Fruit fly (Drosophila melanogaster) whole organism, wandering third instar larva: ENCODE data around the gene CG11911.
A peak's percentile ranks its signal among the peaks of the same experiment; 100 is the strongest.

Experiments used
- Abd-B ChIP-seq: fragments of >200 bp; optimal IDR thresholded peaks from 2 replicates; lab custom pipeline; 2017; ENCODE audit warnings: missing biosample characterization, missing genetic modification characterization
- CG32264 ChIP-seq: fragments of 200-800 bp; sonication (Bioruptor generic); optimal IDR thresholded peaks from 2 replicates; lab custom pipeline; 2016; ENCODE audit warnings: missing biosample characterization, missing genetic modification characterization
- CG9705 ChIP-seq: fragments of 200-800 bp; sonication (Bioruptor generic); optimal IDR thresholded peaks from 2 replicates; lab custom pipeline; 2018; ENCODE audit warnings: missing biosample characterization, mild to moderate bottlenecking, missing genetic modification characterization
- CrebA ChIP-seq: fragments of 200-800 bp; sonication (Bioruptor generic); optimal IDR thresholded peaks from 2 replicates; lab custom pipeline; 2016; ENCODE audit warnings: missing biosample characterization, mild to moderate bottlenecking, missing genetic modification characterization, borderline replicate concordance
- Dfd ChIP-seq: fragments of >200 bp; optimal IDR thresholded peaks from 2 replicates; lab custom pipeline; 2017; ENCODE audit warnings: missing biosample characterization, missing genetic modification characterization
- GATAd ChIP-seq: sonication (Bioruptor generic); optimal IDR thresholded peaks from 2 replicates; lab custom pipeline; 2016; ENCODE audit warnings: missing biosample characterization, missing genetic modification characterization
- HLH106 ChIP-seq: fragments of 200-800 bp; optimal IDR thresholded peaks from 3 replicates; lab custom pipeline; 2019; ENCODE audit warnings: missing biosample characterization, mild to moderate bottlenecking, missing genetic modification characterization, moderate library complexity
- Hr78 ChIP-seq: fragments of >200 bp; optimal IDR thresholded peaks from 2 replicates; lab custom pipeline; 2017; ENCODE audit warnings: missing biosample characterization, missing genetic modification characterization
- Hr83 ChIP-seq: fragments of 200-300 bp; sonication (Bioruptor generic); optimal IDR thresholded peaks from 2 replicates; lab custom pipeline; 2016; ENCODE audit warnings: missing biosample characterization, mild to moderate bottlenecking, missing genetic modification characterization, moderate library complexity; ENCODE audit not compliant: poor library complexity, severe bottlenecking
- Jra ChIP-seq: sonication (Bioruptor generic); optimal IDR thresholded peaks from 2 replicates; lab custom pipeline; 2016; ENCODE audit warnings: missing biosample characterization, missing genetic modification characterization
- Mio ChIP-seq: sonication (Bioruptor generic); optimal IDR thresholded peaks from 2 replicates; lab custom pipeline; 2016; ENCODE audit warnings: missing biosample characterization, missing genetic modification characterization
- Myc ChIP-seq: fragments of >200 bp; optimal IDR thresholded peaks from 2 replicates; lab custom pipeline; 2017
- N ChIP-seq: fragments of >200 bp; optimal IDR thresholded peaks from 2 replicates; lab custom pipeline; 2018; ENCODE audit warnings: missing biosample characterization, missing external identifiers, missing genetic modification characterization
- OdsH ChIP-seq: fragments of 200-800 bp; sonication (Bioruptor generic); optimal IDR thresholded peaks from 2 replicates; lab custom pipeline; 2016; ENCODE audit warnings: missing biosample characterization, mild to moderate bottlenecking, missing genetic modification characterization
- Rel ChIP-seq, 2 experiments: fragments of 200-800 bp; sonication (Bioruptor generic) in 1 of 2; optimal IDR thresholded peaks; 2 replicates in 1 of 2; 3 replicates in 1 of 2; lab custom pipeline; 2016 to 2019; ENCODE audit warnings: mild to moderate bottlenecking in 2 of 2, missing biosample characterization in 2 of 2, missing genetic modification characterization in 2 of 2, moderate library complexity in 1 of 2
- Vsx2 ChIP-seq: fragments of 200-300, 225-300 bp; sonication (Bioruptor generic); optimal IDR thresholded peaks from 2 replicates; lab custom pipeline; 2018; ENCODE audit warnings: missing biosample characterization, missing genetic modification characterization; ENCODE audit not compliant: partially characterized antibody
- br ChIP-seq: fragments of 200-800 bp; sonication (Bioruptor generic); optimal IDR thresholded peaks from 2 replicates; lab custom pipeline; 2016; ENCODE audit warnings: missing biosample characterization, missing genetic modification characterization
- brk ChIP-seq: fragments of 200-800 bp; sonication (Bioruptor generic); optimal IDR thresholded peaks from 2 replicates; lab custom pipeline; 2016; ENCODE audit warnings: missing biosample characterization, mild to moderate bottlenecking, missing genetic modification characterization
- dmrt93B ChIP-seq: fragments of 200-800 bp; sonication (Bioruptor generic); optimal IDR thresholded peaks from 2 replicates; lab custom pipeline; 2018; ENCODE audit warnings: missing biosample characterization, mild to moderate bottlenecking, missing genetic modification characterization
- dsf ChIP-seq: sonication (Bioruptor generic); optimal IDR thresholded peaks from 2 replicates; lab custom pipeline; 2016; ENCODE audit warnings: missing biosample characterization, missing genetic modification characterization, borderline replicate concordance
- ey ChIP-seq: fragments of 200-800 bp; sonication (Bioruptor generic); optimal IDR thresholded peaks from 2 replicates; lab custom pipeline; 2016; ENCODE audit warnings: missing biosample characterization, missing genetic modification characterization
- h ChIP-seq: fragments of 200-800 bp; sonication (Bioruptor generic); optimal IDR thresholded peaks from 3 replicates; lab custom pipeline; 2016; ENCODE audit warnings: missing biosample characterization, mild to moderate bottlenecking, missing genetic modification characterization
- jim ChIP-seq: fragments of 175-275, 200-325 bp; sonication (Bioruptor generic); optimal IDR thresholded peaks from 2 replicates; lab custom pipeline; 2016; ENCODE audit warnings: missing biosample characterization, mild to moderate bottlenecking, missing genetic modification characterization
- lola ChIP-seq: fragments of >200 bp; optimal IDR thresholded peaks from 2 replicates; lab custom pipeline; 2017; ENCODE audit warnings: missing biosample characterization, missing genetic modification characterization
- pan ChIP-seq: fragments of >200 bp; optimal IDR thresholded peaks from 2 replicates; lab custom pipeline; 2017
- psq ChIP-seq: fragments of 200-800 bp; sonication (Bioruptor generic); optimal IDR thresholded peaks from 3 replicates; lab custom pipeline; 2017; ENCODE audit warnings: missing biosample characterization, mild to moderate bottlenecking, missing genetic modification characterization, moderate library complexity
- rgr ChIP-seq: fragments of 200-800 bp; sonication (Bioruptor generic); optimal IDR thresholded peaks from 3 replicates; lab custom pipeline; 2016; ENCODE audit warnings: missing biosample characterization, mild to moderate bottlenecking, missing genetic modification characterization
- sage ChIP-seq: fragments of 200-800 bp; sonication (Bioruptor generic); optimal IDR thresholded peaks from 2 replicates; lab custom pipeline; 2016; ENCODE audit warnings: missing biosample characterization, mild to moderate bottlenecking, missing genetic modification characterization
- sv ChIP-seq: fragments of 200-800 bp; sonication (Bioruptor generic); optimal IDR thresholded peaks from 3 replicates; lab custom pipeline; 2016; ENCODE audit warnings: missing biosample characterization, missing genetic modification characterization
- tai ChIP-seq: sonication (Bioruptor generic); optimal IDR thresholded peaks from 2 replicates; lab custom pipeline; 2016; ENCODE audit warnings: missing biosample characterization, missing genetic modification characterization
- woc ChIP-seq: sonication (Bioruptor generic); optimal IDR thresholded peaks from 2 replicates; lab custom pipeline; 2016; ENCODE audit warnings: missing biosample characterization, mild to moderate bottlenecking, missing genetic modification characterization

Gene CG11911

DNA sequence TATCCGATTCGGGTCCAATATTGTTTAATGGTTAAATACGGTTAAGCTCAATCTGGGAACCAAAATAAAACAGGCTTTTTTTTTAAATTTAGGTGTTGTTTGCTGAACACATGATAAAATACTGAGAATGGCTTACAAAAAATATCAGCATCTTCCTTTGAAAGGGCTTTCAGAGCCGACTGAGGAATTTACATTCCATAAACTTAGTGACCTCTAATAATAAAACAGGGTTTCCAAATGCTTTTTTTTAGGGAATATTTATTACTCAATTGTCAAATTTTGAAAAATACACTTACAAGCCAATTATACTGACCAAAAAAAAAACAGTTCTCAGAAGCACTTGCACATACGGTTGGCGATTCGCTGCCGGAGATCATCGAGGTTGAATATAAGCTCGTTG lies 8.6 kb upstream of the CG11911 start, which contains the start of gene CG43755:
TSS of gene CG43755 (minus strand) at position 101 of the 400 bp plus-strand sequence.
- TF ChIP-seq tai (no peak), dsf (no peak)

DNA sequence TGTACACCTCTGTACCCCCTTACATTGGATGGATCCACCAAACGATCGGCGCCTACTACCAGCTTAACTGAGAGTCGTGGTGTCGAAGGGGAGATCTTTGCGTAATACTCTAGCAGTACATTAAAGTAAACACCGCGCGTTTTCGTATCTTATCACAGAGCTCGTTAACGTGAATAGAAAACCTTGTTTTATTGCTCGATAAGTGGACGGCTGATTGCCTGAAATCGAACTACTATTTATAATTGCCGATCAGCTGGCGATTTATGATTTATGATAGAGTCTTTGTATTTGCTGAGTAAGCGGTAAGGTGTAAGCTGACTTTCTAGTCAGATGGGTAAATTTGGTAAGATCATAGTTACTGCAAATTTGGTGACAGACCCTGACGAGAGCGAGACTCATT lies 1.9 kb upstream of the CG11911 start:
- TF ChIP-seq CG9705 (GFP tag; lab: Kevin White, UChicago) (no peak), brk (no peak), Jra (GFP tag; lab: Kevin White, UChicago) (no peak), Abd-B (GFP tag; lab: Kevin White, UChicago) (no peak), psq (GFP tag; lab: Kevin White, UChicago) (no peak), sv (GFP tag; lab: Kevin White, UChicago) (no peak), sage (GFP tag; lab: Kevin White, UChicago) (no peak), Hr83 (GFP tag; lab: Kevin White, UChicago) (no peak), rgr (GFP tag; lab: Kevin White, UChicago) (no peak), Myc (lab: Kevin White, UChicago) (no peak), Dfd (GFP tag; lab: Kevin White, UChicago) (no peak), Hr78 (no peak), pan (no peak), dmrt93B (no peak), woc (GFP tag; lab: Kevin White, UChicago) (no peak), GATAd (no peak), CrebA (GFP tag; lab: Kevin White, UChicago) (no peak), N (GFP tag; lab: Kevin White, UChicago) (no peak), jim (GFP tag; lab: Kevin White, UChicago) (no peak), tai (no peak)
- TF ChIP-seq, all 38 proteins: peak for 0

DNA sequence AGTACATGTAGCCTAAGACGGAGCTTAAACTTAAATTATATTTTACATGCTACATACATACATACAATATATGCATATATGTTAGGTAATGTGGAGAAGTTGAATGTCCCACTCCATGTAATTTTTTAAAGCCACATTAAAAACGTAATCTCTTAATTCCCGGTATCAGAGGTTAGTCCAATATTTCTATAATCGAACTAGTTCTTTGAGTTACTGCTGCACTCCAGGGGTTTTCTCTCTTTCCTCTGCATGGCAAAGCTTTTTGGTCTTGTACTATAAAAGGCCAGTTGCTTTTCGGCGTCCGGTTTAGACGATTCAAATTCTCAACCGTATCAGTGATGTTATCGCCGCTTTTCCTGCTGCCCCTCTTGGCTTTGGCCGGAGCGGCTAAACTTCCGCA lies 745 bp upstream of the CG11911 start, which contains the start of gene CG33127:
TSS of gene CG33127 (plus strand) at position 309 of the 400 bp plus-strand sequence.
- TF ChIP-seq Vsx2 (no peak), HLH106 (no peak), Jra (GFP tag; lab: Kevin White, UChicago) (no peak), Hr83 (GFP tag; lab: Kevin White, UChicago) (no peak), rgr (GFP tag; lab: Kevin White, UChicago) (no peak), Abd-B (GFP tag; lab: Kevin White, UChicago) (no peak), sv (GFP tag; lab: Kevin White, UChicago) (no peak), woc (GFP tag; lab: Kevin White, UChicago) (no peak), CG9705 (GFP tag; lab: Kevin White, UChicago) (no peak), br (GFP tag; lab: Kevin White, UChicago) (no peak), brk (no peak), dsf (no peak), Mio (GFP tag; lab: Kevin White, UChicago) (no peak), OdsH (no peak)

DNA sequence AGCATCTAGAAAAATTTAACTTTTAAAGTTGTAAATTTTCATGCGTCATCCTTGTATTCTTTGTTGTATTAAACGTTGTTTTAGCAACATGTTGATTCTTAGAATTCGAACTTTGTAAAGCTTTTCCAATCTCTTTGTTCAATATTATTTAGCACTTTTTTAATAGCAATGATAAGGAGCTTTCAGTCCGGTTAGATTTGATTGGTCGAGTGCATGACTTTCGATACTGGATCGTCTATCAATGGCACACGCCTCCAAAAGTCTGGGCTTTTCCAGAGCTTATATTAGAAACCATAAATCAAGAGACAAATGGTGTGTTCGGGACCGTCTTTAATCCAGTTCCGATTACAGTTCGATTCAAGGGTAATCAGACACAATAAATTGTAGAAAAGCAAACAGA lies 1.3 kb downstream of the CG11911 start:
- no peak for TF ChIP-seq woc (GFP tag; lab: Kevin White, UChicago)
- no peak for TF ChIP-seq h (GFP tag; lab: Kevin White, UChicago)
- no peak for TF ChIP-seq br (GFP tag; lab: Kevin White, UChicago)
- no peak for TF ChIP-seq pan
- TF ChIP-seq psq (GFP tag; lab: Kevin White, UChicago), result no peak
- no peak for TF ChIP-seq CG32264 (GFP tag; lab: Kevin White, UChicago)
- no peak for TF ChIP-seq ey (GFP tag; lab: Kevin White, UChicago)

DNA sequence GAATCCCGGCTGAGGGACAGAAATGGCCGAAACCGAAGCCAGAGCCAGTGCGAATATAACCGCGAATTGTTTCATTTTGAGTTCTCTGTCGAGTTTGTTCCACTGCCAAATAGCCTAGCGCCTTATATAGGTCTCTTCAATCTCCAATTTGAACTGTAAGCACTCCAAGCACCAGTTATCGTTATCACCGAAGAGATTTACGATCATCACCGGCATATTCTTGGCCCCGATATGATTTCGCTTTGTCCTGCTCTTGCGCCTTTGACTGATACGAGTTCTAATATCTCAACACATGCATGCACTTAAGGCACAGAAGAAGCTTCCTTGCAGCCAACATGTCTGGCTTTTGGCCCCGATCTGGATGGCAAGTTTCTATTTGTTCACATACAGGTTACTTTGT lies 1.9 kb downstream of the CG11911 start, which contains the start of gene CG11912:
TSS of gene CG11912 (minus strand) at position 101 of the 400 bp plus-strand sequence.
- TF ChIP-seq Hr78 (no peak), Rel (GFP tag; optimal IDR thresholded peaks at IDR 0.05; lab: Kevin White, UChicago) (no peak), Rel (tag; optimal IDR thresholded peaks at IDR 0.05; lab: Kevin White, UChicago) (peak; percentile 85)

DNA sequence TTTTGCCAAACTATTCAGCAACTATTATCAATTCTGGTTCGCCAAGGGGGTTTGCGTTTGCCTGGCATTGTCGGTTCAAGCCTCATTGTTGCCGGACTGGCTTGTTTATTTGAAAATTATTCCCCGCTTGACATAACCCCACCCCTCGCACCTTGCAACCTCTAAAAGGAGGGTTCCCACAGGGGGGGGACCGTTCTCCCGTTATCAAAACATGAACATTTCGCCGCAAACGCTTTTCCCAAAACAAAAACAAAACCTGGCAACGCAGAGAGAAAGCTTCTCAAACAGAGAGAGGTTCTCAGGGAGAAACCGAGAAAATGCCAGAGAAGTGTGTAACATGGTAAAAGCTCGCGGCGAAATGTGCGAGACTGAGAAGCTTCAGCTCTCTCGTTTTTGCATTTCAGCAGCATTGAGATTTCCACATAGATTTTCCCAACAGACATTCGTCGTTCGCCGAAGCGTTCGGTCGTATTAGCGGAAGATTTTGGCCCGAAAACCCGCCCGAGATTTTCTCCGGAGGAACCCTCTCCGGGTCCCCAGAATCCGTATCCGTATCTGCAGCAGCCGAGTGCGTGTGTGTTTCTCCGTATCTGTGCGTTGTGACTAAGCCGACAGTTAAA lies 11.1 kb downstream of the CG11911 start:
- no peak for TF ChIP-seq Rel (GFP tag; optimal IDR thresholded peaks at IDR 0.05; lab: Kevin White, UChicago)
- no peak for TF ChIP-seq Rel (tag; optimal IDR thresholded peaks at IDR 0.05; lab: Kevin White, UChicago)
- TF ChIP-seq Abd-B (GFP tag; lab: Kevin White, UChicago), result no peak
- no peak for TF ChIP-seq lola (GFP tag; lab: Kevin White, UChicago)
- peak; percentile 14 for TF ChIP-seq Vsx2
